Worm (Caenorhabditis elegans) whole organism, young adult: ENCODE data around the gene odr-3.

ENCODE experiments used
- B0261.1 ChIP-seq: sonication (generic microtip); optimal IDR thresholded peaks from 2 replicates; lab custom pipeline; 2016; ENCODE audit warnings: mild to moderate bottlenecking, missing genetic modification characterization, moderate library complexity, missing compliant biosample characterization
- C06A6.2 ChIP-seq: fragments of 200-800 bp; sonication (Bioruptor generic); conservative IDR thresholded peaks from 2 replicates; pipeline ENCODE4 v1.3.6; 2022; ENCODE audit warnings: missing genetic modification characterization, missing compliant biosample characterization
- F10E7.11 ChIP-seq: sonication (generic microtip); optimal IDR thresholded peaks from 2 replicates; lab custom pipeline; 2017; ENCODE audit warnings: mild to moderate bottlenecking, missing genetic modification characterization, moderate library complexity, missing compliant biosample characterization
- F37B4.10 ChIP-seq: fragments of 200-800 bp; sonication (Bioruptor generic); IDR thresholded peaks from 2 replicates; pipeline ENCODE4 v1.3.6; 2022; ENCODE audit warnings: missing genetic modification characterization, missing compliant biosample characterization
- F52B5.7 ChIP-seq: sonication (generic microtip); optimal IDR thresholded peaks from 2 replicates; lab custom pipeline; 2016; ENCODE audit warnings: mild to moderate bottlenecking, missing genetic modification characterization, missing compliant biosample characterization
- F55B11.4 ChIP-seq: sonication (generic microtip); optimal IDR thresholded peaks from 2 replicates; lab custom pipeline; 2016; ENCODE audit warnings: missing compliant biosample characterization, missing genetic modification characterization, borderline replicate concordance; ENCODE audit not compliant: insufficient read depth
- F57A8.1 ChIP-seq: fragments of 200-800 bp; sonication (Bioruptor generic); optimal IDR thresholded peaks from 2 replicates; lab custom pipeline; 2018; ENCODE audit warnings: mild to moderate bottlenecking, missing genetic modification characterization, moderate library complexity, missing compliant biosample characterization
- Y53F4B.3 ChIP-seq: fragments of 200-800 bp; sonication (Bioruptor generic); IDR thresholded peaks from 2 replicates; pipeline ENCODE4 v1.3.6; 2022; ENCODE audit warnings: missing genetic modification reagents, missing genetic modification characterization, missing compliant biosample characterization
- Y53G8AR.9 ChIP-seq: fragments of 200-800 bp; sonication (Bioruptor generic); conservative IDR thresholded peaks from 2 replicates; pipeline ENCODE4 v1.3.6; 2022; ENCODE audit warnings: missing genetic modification reagents, missing genetic modification characterization, missing compliant biosample characterization
- Y79H2A.3 ChIP-seq: fragments of 200-800 bp; sonication (Bioruptor generic); conservative IDR thresholded peaks from 2 replicates; pipeline ENCODE4 v1.3.6; 2022; ENCODE audit warnings: missing genetic modification reagents, missing genetic modification characterization, missing compliant biosample characterization
- Y95B8A.8 ChIP-seq: fragments of 200-800 bp; sonication (Bioruptor generic); IDR thresholded peaks from 2 replicates; pipeline ENCODE4 v1.3.6; 2022; ENCODE audit warnings: missing genetic modification reagents, missing genetic modification characterization, missing compliant biosample characterization
- attf-6 ChIP-seq: fragments of 200-800 bp; sonication (Bioruptor generic); IDR thresholded peaks from 2 replicates; pipeline ENCODE4 v1.3.6; 2022; ENCODE audit warnings: missing genetic modification reagents, missing genetic modification characterization, missing compliant biosample characterization
- bed-1 ChIP-seq: fragments of 200-800 bp; sonication (Bioruptor generic); IDR thresholded peaks from 2 replicates; pipeline ENCODE4 v1.3.6; 2022; ENCODE audit warnings: missing genetic modification reagents, missing genetic modification characterization, missing compliant biosample characterization
- ccch-3 ChIP-seq: fragments of 200-800 bp; sonication (Bioruptor generic); optimal IDR thresholded peaks from 2 replicates; lab custom pipeline; 2018; ENCODE audit warnings: mild to moderate bottlenecking, missing genetic modification characterization, missing compliant biosample characterization
- ceh-91 ChIP-seq: fragments of 200-800 bp; sonication (Bioruptor generic); IDR thresholded peaks from 2 replicates; pipeline ENCODE4 v1.3.6; 2022; ENCODE audit warnings: missing genetic modification reagents, missing genetic modification characterization, missing compliant biosample characterization
- die-1 ChIP-seq: sonication (generic microtip); optimal IDR thresholded peaks from 2 replicates; lab custom pipeline; 2016; ENCODE audit warnings: missing genotype, mild to moderate bottlenecking, missing genetic modification characterization, missing compliant biosample characterization
- dpl-1 ChIP-seq: fragments of 150-350 bp; optimal IDR thresholded peaks from 2 replicates; lab custom pipeline; 2014; ENCODE audit warnings: missing biosample characterization, missing genetic modification reagents, missing genetic modification characterization
- egl-44 ChIP-seq: fragments of 200-800 bp; sonication (Bioruptor generic); IDR thresholded peaks from 2 replicates; pipeline ENCODE4 v1.3.6; 2022; ENCODE audit warnings: missing genetic modification reagents, missing genetic modification characterization, missing compliant biosample characterization
- fkh-3 ChIP-seq: sonication (generic microtip); optimal IDR thresholded peaks from 2 replicates; lab custom pipeline; 2016; ENCODE audit warnings: mild to moderate bottlenecking, missing genetic modification characterization, missing compliant biosample characterization
- gei-17 ChIP-seq: fragments of 200-800 bp; sonication (Bioruptor generic); optimal IDR thresholded peaks from 2 replicates; lab custom pipeline; 2018; ENCODE audit warnings: mild to moderate bottlenecking, missing genetic modification characterization, missing compliant biosample characterization
- hlh-12 ChIP-seq: sonication (generic microtip); optimal IDR thresholded peaks from 2 replicates; lab custom pipeline; 2016; ENCODE audit warnings: missing genetic modification characterization, missing compliant biosample characterization
- hrde-1 ChIP-seq: sonication (generic microtip); optimal IDR thresholded peaks from 2 replicates; lab custom pipeline; 2016; ENCODE audit warnings: missing genetic modification characterization, mild to moderate bottlenecking, missing compliant biosample characterization, moderate library complexity, missing genotype, missing genetic modification reagents, borderline replicate concordance
- hsf-1 ChIP-seq: fragments of 200-800 bp; sonication (Bioruptor generic); IDR thresholded peaks from 2 replicates; pipeline ENCODE4 v1.3.6; 2022; ENCODE audit warnings: missing genetic modification reagents, missing genetic modification characterization, missing compliant biosample characterization
- lin-35 ChIP-seq, 3 experiments: fragments of 150-350 bp in 2 of 3; sonication (generic microtip) in 1 of 3; optimal IDR thresholded peaks; 2 replicates each; lab custom pipeline; 2014 to 2018; ENCODE audit warnings: missing biosample characterization in 3 of 3, missing genetic modification characterization in 3 of 3, missing genetic modification reagents in 3 of 3
- lin-54 ChIP-seq: fragments of 200-800 bp; sonication (Bioruptor generic); optimal IDR thresholded peaks from 2 replicates; lab custom pipeline; 2018; ENCODE audit warnings: mild to moderate bottlenecking, missing genetic modification characterization, missing compliant biosample characterization
- madf-3 ChIP-seq: fragments of 200-800 bp; sonication (Bioruptor generic); IDR thresholded peaks from 2 replicates; pipeline ENCODE4 v1.3.6; 2022; ENCODE audit warnings: missing genetic modification reagents, missing genetic modification characterization, missing compliant biosample characterization
- mcd-1 ChIP-seq: fragments of 200-800 bp; sonication (Bioruptor generic); IDR thresholded peaks from 2 replicates; pipeline ENCODE4 v1.3.6; 2022; ENCODE audit warnings: missing genetic modification reagents, missing genetic modification characterization, missing compliant biosample characterization
- mel-28 ChIP-seq: sonication (generic microtip); optimal IDR thresholded peaks from 2 replicates; lab custom pipeline; 2016; ENCODE audit warnings: borderline replicate concordance, mild to moderate bottlenecking, missing genetic modification characterization, missing compliant biosample characterization
- mes-4 ChIP-seq: sonication (generic microtip); optimal IDR thresholded peaks from 2 replicates; lab custom pipeline; 2016; ENCODE audit warnings: missing genotype, missing genetic modification characterization, missing compliant biosample characterization
- nfya-2 ChIP-seq: fragments of 200-800 bp; sonication (Bioruptor generic); IDR thresholded peaks from 2 replicates; pipeline ENCODE4 v1.3.6; 2022; ENCODE audit warnings: missing genetic modification reagents, missing genetic modification characterization, missing compliant biosample characterization
- nhr-80 ChIP-seq: sonication (generic microtip); optimal IDR thresholded peaks from 2 replicates; lab custom pipeline; 2016; ENCODE audit warnings: missing genetic modification characterization, missing compliant biosample characterization
- pbrm-1 ChIP-seq: fragments of 200-800 bp; sonication (Bioruptor generic); IDR thresholded peaks from 2 replicates; pipeline ENCODE4 v1.3.6; 2022; ENCODE audit warnings: missing genetic modification reagents, missing genetic modification characterization, missing compliant biosample characterization
- pha-4 ChIP-seq: fragments of 150-350 bp; sonication (generic microtip); optimal IDR thresholded peaks from 2 replicates; lab custom pipeline; 2014; ENCODE audit warnings: missing biosample characterization, missing genetic modification reagents, missing genetic modification characterization
- repo-1 ChIP-seq: sonication (generic microtip); optimal IDR thresholded peaks from 2 replicates; lab custom pipeline; 2017; ENCODE audit warnings: mild to moderate bottlenecking, missing genetic modification characterization, missing compliant biosample characterization
- snpc-1.1 ChIP-seq: sonication (generic microtip); optimal IDR thresholded peaks from 2 replicates; lab custom pipeline; 2017; ENCODE audit warnings: missing genetic modification characterization, mild to moderate bottlenecking, missing compliant biosample characterization, antibody characterized with exemption, moderate library complexity, missing genotype, missing genetic modification reagents; ENCODE audit not compliant: insufficient read depth
- unc-130 ChIP-seq: sonication (generic microtip); optimal IDR thresholded peaks from 2 replicates; lab custom pipeline; 2016; ENCODE audit warnings: missing genetic modification reagents, missing genetic modification characterization, missing compliant biosample characterization

Gene odr-3

ce11 chrV:13249436-13249835, at the start of gene odr-3:
Gene odr-3 (minus strand): TSS chrV:13249536.
- TF ChIP-seq hrde-1 (tag; lab: Kevin White, UChicago) (no peak), nhr-80 (tag; lab: Kevin White, UChicago) (no peak), repo-1 (tag; lab: Kevin White, UChicago) (no peak)

DNA sequence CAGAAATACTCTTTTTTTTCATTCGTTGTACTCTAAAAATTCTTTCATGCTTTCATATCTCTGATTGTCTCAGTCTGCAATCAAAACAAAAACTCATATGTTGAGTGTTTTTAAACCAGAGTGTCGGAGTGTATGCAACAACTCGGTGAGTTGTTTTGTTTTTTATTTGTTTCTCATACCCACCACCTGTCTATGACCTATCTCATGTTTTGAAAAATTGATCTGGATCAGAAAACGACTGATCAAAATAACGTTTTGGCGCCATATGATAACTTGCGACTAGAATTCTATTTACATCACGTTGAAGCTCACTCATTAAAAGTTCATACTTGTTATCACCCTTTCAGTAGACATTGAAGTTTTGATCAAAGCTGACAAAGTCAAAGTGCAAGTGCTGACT, 49.4 kb upstream of the odr-3 start:
- TF ChIP-seq F52B5.7 (tag; lab: Kevin White, UChicago) = no peak
- TF ChIP-seq attf-6 = no peak
- TF ChIP-seq die-1 (tag; lab: Kevin White, UChicago) = no peak
- no peak for TF ChIP-seq madf-3
- TF ChIP-seq Y53G8AR.9 (GFP tag; lab: Robert Waterston, UW) = no peak
- no peak for TF ChIP-seq mcd-1 (GFP tag; lab: Robert Waterston, UW)

ce11 chrV:13297220-13297619, 47.9 kb upstream of the odr-3 start, which contains the start of gene C26E1.1:
Gene C26E1.1 (plus strand): TSS chrV:13297520.
- TF ChIP-seq snpc-1.1 (tag; lab: Kevin White, UChicago) (no peak), gei-17 (GFP tag; lab: Kevin White, UChicago) (no peak), lin-35 (GFP tag; optimal IDR thresholded peaks at IDR 0.05; lab: Kevin White, UChicago) (no peak), ccch-3 (GFP tag; lab: Kevin White, UChicago) (no peak), dpl-1 (GFP tag; lab: Kevin White, UChicago) (no peak), F57A8.1 (GFP tag; lab: Kevin White, UChicago) (no peak)

ce11 chrV:13295859-13296258, 46.5 kb upstream of the odr-3 start, which contains the start of gene uig-1:
Gene uig-1 (minus strand): TSS chrV:13295978.
- TF ChIP-seq unc-130 (GFP tag; lab: Kevin White, UChicago) (no peak), Y53F4B.3 (no peak), Y95B8A.8 (GFP tag; lab: Robert Waterston, UW) (no peak), bed-1 (GFP tag; lab: Robert Waterston, UW) (no peak), hlh-12 (no peak), F37B4.10 (GFP tag; lab: Robert Waterston, UW) (no peak), hsf-1 (GFP tag; lab: Robert Waterston, UW) (no peak), repo-1 (tag; lab: Kevin White, UChicago) (no peak), Y79H2A.3 (GFP tag; lab: Robert Waterston, UW) (no peak), egl-44 (GFP tag; lab: Robert Waterston, UW) (no peak), C06A6.2 (GFP tag; lab: Robert Waterston, UW) (no peak)
- TF ChIP-seq, all 124 proteins: peak for 0

DNA sequence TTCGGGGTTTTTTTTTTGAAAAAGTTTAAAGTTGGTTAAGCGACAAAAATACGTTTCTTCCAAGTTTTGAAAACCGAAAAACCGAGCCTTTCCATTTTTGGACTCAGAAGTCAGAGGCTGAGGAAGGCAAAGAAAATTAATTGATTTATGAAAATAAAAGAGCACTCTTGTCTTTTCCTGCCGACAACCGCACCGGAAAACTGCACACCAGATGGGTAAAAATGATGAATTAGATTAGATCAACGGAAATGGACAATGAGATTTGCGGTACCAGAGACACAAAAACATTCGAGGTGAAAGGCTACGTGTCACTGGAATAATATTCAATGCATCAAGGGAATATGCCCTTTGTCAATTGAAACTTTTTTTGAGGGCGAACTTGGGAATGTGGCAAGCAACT, 45.2 kb upstream of the odr-3 start:
- TF ChIP-seq mel-28 (tag; lab: Kevin White, UChicago) (no peak), pha-4 (tag; lab: Kevin White, UChicago) (no peak), Y79H2A.3 (GFP tag; lab: Robert Waterston, UW) (no peak), F10E7.11 (tag; lab: Kevin White, UChicago) (no peak), ccch-3 (GFP tag; lab: Kevin White, UChicago) (no peak), pbrm-1 (GFP tag; lab: Robert Waterston, UW) (no peak), B0261.1 (tag; lab: Kevin White, UChicago) (no peak), nfya-2 (no peak), fkh-3 (no peak), F55B11.4 (no peak), lin-54 (GFP tag; lab: Kevin White, UChicago) (no peak), unc-130 (GFP tag; lab: Kevin White, UChicago) (no peak), mes-4 (tag; lab: Kevin White, UChicago) (no peak), hlh-12 (no peak), ceh-91 (GFP tag; lab: Robert Waterston, UW) (no peak)
